Fruit fly (Drosophila melanogaster): ENCODE results near the gene Trc8.

Gene Trc8

dm6 chr3R:29493242-29493944 lies 10.2 kb downstream of the Trc8 start, which contains the start of the genes CG2310 and Diedel (continued):
- TF ChIP-seq cg (GFP tag; optimal IDR thresholded peaks at IDR 0.05) (peak; percentile 98), NfI (GFP tag; optimal IDR thresholded peaks at IDR 0.05) (peak; percentile 18), CG4617 (GFP tag; optimal IDR thresholded peaks at IDR 0.05; ENCODE audit: borderline replicate concordance) (peak; percentile 2), NC2β (GFP tag; optimal IDR thresholded peaks at IDR 0.05) (peak; percentile 27), amos (GFP tag; IDR thresholded peaks at IDR 0.05; ENCODE audit: partially characterized antibody) (peak; percentile 65), dysf (GFP tag; IDR thresholded peaks at IDR 0.05) (0 out of 3 replicates have a peak, but pooled peaks have one; percentile 38), CG10274 (GFP tag; optimal IDR thresholded peaks at IDR 0.05) (no peak), CG32532 (GFP tag; IDR thresholded peaks at IDR 0.05) (0 out of 2 replicates have a peak, but pooled peaks have one; percentile 34), ac (GFP tag; optimal IDR thresholded peaks at IDR 0.05) (peak; percentile 22), Scr (GFP tag; IDR thresholded peaks at IDR 0.05; ENCODE audit: partially characterized antibody) (peak; percentile 50; the same call in 1 of the 2 replicates), CG12391 (tag; optimal IDR thresholded peaks at IDR 0.05) (no peak), dmrt11E (tag; optimal IDR thresholded peaks at IDR 0.05) (peak; percentile 18), sisA (GFP tag; IDR thresholded peaks at IDR 0.05) (peak; percentile 29; the same call in 1 of the 2 replicates), ken (GFP tag; IDR thresholded peaks at IDR 0.05) (peak; percentile 33; the same call in 1 of the 3 replicates), H2.0 (GFP tag; IDR thresholded peaks at IDR 0.05) (peak; percentile 3; the same call in 1 of the 2 replicates), ara (GFP tag; IDR thresholded peaks at IDR 0.05) (peak; percentile 49; the same call in 1 of the 2 replicates), Dp (GFP tag; optimal IDR thresholded peaks at IDR 0.05) (peak; percentile 53), HmgZ (tag; optimal IDR thresholded peaks at IDR 0.05) (peak; percentile 45), sens (GFP tag) (peak; percentile 43), chm (GFP tag; IDR thresholded peaks at IDR 0.05) (peak; percentile 43; the same call in 1 of the 2 replicates), prd (optimal IDR thresholded peaks at IDR 0.05) (no peak), prd (GFP tag; IDR thresholded peaks at IDR 0.05) (no peak), CG17186 (GFP tag; optimal IDR thresholded peaks at IDR 0.05) (peak; percentile 32), vfl (GFP tag; optimal IDR thresholded peaks at IDR 0.05) (peak; percentile 10), Myb (GFP tag; optimal IDR thresholded peaks at IDR 0.05) (peak; percentile 98), CG3407 (GFP tag; optimal IDR thresholded peaks at IDR 0.05) (peak; percentile 7), Rx (GFP tag; IDR thresholded peaks at IDR 0.05) (0 out of 2 replicates have a peak, but pooled peaks have one; percentile 24), CG9932 (GFP tag; IDR thresholded peaks at IDR 0.05) (peak; percentile 39), Stat92E (GFP tag; optimal IDR thresholded peaks at IDR 0.05) (peak in 1 of 3 experiments; percentile 67), sob (GFP tag; IDR thresholded peaks at IDR 0.05) (peak; percentile 49; the same call in 1 of the 2 replicates), nerfin-2 (GFP tag; IDR thresholded peaks at IDR 0.05; ENCODE audit: partially characterized antibody) (peak; percentile 70), CG8478 (optimal IDR thresholded peaks at IDR 0.05) (peak; percentile 96), ci (GFP tag; IDR thresholded peaks at IDR 0.05) (peak; percentile 69), CG33213 (GFP tag; optimal IDR thresholded peaks at IDR 0.05) (peak; percentile 29), sqz (GFP tag; optimal IDR thresholded peaks at IDR 0.05) (no peak), CG13424 (tag; optimal IDR thresholded peaks at IDR 0.05) (peak; percentile 7), gfzf (GFP tag; optimal IDR thresholded peaks at IDR 0.05) (peak; percentile 66), chn (GFP tag; optimal IDR thresholded peaks at IDR 0.05) (peak; percentile 9), Six4 (GFP tag; optimal IDR thresholded peaks at IDR 0.05) (no peak), shn (GFP tag; optimal IDR thresholded peaks at IDR 0.05) (peak; percentile 26), Side (GFP tag; optimal IDR thresholded peaks at IDR 0.05) (no peak), TFAM (GFP tag; optimal IDR thresholded peaks at IDR 0.05) (no peak), CG10321 (GFP tag; IDR thresholded peaks at IDR 0.05) (no peak), CG13287 (GFP tag; IDR thresholded peaks at IDR 0.05; ENCODE audit: partially characterized antibody) (peak; percentile 68), ssp (GFP tag; IDR thresholded peaks at IDR 0.05) (0 out of 2 replicates have a peak, but pooled peaks have one; percentile 25), p53 (GFP tag; optimal IDR thresholded peaks at IDR 0.05) (peak; percentile 37), sug (tag; optimal IDR thresholded peaks at IDR 0.05) (peak; percentile 27), nerfin-1 (tag; optimal IDR thresholded peaks at IDR 0.05) (peak; percentile 16), Hmx (GFP tag; optimal IDR thresholded peaks at IDR 0.05) (no peak)
